Worm (Caenorhabditis elegans): ENCODE measurements around the gene lin-56.

DNA sequence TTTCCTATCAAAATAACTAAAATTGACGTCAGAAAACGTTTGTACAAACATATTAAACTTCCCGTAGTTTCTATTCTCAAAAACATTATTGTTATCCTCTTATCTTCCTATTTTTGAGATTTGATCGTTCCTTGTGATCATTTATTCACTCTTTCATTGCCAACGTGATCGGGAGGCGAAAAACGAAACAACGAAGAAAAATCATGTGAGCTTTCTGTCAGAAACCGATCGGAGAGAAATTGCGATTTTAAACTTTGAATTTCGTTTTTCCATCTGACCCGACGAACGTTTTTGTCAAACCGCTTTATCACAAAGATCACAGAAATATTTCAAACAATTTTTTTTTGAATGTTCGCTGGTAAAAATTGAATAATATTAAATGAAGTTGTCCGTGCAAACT lies 3.5 kb upstream of the lin-56 start:
- TF ChIP-seq flt-1 (GFP tag; IDR thresholded peaks at IDR 0.05) (no peak), ceh-13 (GFP tag; optimal IDR thresholded peaks at IDR 0.05) (no peak), ama-1 (optimal IDR thresholded peaks at IDR 0.05) (no peak), sea-1 (GFP tag; conservative IDR thresholded peaks at IDR 0.05) (no peak), B0310.2 (tag; optimal IDR thresholded peaks at IDR 0.05) (no peak), tbx-37 (GFP tag; conservative IDR thresholded peaks at IDR 0.05) (no peak), scrt-1 (GFP tag; IDR thresholded peaks at IDR 0.05) (no peak), tra-4 (tag; optimal IDR thresholded peaks at IDR 0.05) (no peak), F13C5.2 (tag; optimal IDR thresholded peaks at IDR 0.05) (no peak), aly-1 (tag; optimal IDR thresholded peaks at IDR 0.05) (no peak), hmbx-1 (tag; optimal IDR thresholded peaks at IDR 0.05) (no peak)

Data from whole organism, early embryonic.